Worm (Caenorhabditis elegans) whole organism, young adult: ENCODE measurements around the gene T22D1.17.

Experiments used
- F52B5.7 ChIP-seq: sonication (generic microtip); optimal IDR thresholded peaks from 2 replicates; lab custom pipeline; 2016; ENCODE audit warnings: mild to moderate bottlenecking, missing genetic modification characterization, missing compliant biosample characterization
- T07F8.4 ChIP-seq: sonication (generic microtip); optimal IDR thresholded peaks from 2 replicates; lab custom pipeline; 2016; ENCODE audit warnings: mild to moderate bottlenecking, missing genetic modification characterization, moderate library complexity, missing compliant biosample characterization
- Y56A3A.18 ChIP-seq: fragments of 200-800 bp; sonication (Bioruptor generic); IDR thresholded peaks from 2 replicates; pipeline ENCODE4 v1.3.6; 2022; ENCODE audit warnings: missing genetic modification reagents, missing genetic modification characterization, missing compliant biosample characterization
- Y67H2A.10 ChIP-seq: fragments of 200-800 bp; sonication (Bioruptor generic); conservative IDR thresholded peaks from 2 replicates; pipeline ENCODE4 v1.3.6; 2022; ENCODE audit warnings: missing genetic modification reagents, missing genetic modification characterization, missing compliant biosample characterization
- ZK185.1 ChIP-seq: sonication (generic microtip); optimal IDR thresholded peaks from 2 replicates; lab custom pipeline; 2016; ENCODE audit warnings: mild to moderate bottlenecking, missing genetic modification characterization, missing compliant biosample characterization; ENCODE audit not compliant: poor library complexity, severe bottlenecking
- aptf-2 ChIP-seq: fragments of 200-800 bp; sonication (Bioruptor generic); conservative IDR thresholded peaks from 2 replicates; pipeline ENCODE4 v1.3.6; 2022; ENCODE audit warnings: missing genetic modification reagents, missing genetic modification characterization, missing compliant biosample characterization
- atf-7 ChIP-seq: sonication (generic microtip); optimal IDR thresholded peaks from 2 replicates; lab custom pipeline; 2017; ENCODE audit warnings: mild to moderate bottlenecking, missing genetic modification characterization, missing compliant biosample characterization
- athp-1 ChIP-seq: sonication (generic microtip); optimal IDR thresholded peaks from 2 replicates; lab custom pipeline; 2017; ENCODE audit warnings: mild to moderate bottlenecking, missing genetic modification characterization, missing compliant biosample characterization
- attf-5 ChIP-seq: fragments of 200-800 bp; sonication (Bioruptor generic); optimal IDR thresholded peaks from 2 replicates; lab custom pipeline; 2018; ENCODE audit warnings: mild to moderate bottlenecking, missing genetic modification characterization, missing compliant biosample characterization
- attf-6 ChIP-seq: fragments of 200-800 bp; sonication (Bioruptor generic); IDR thresholded peaks from 2 replicates; pipeline ENCODE4 v1.3.6; 2022; ENCODE audit warnings: missing genetic modification reagents, missing genetic modification characterization, missing compliant biosample characterization
- ccch-3 ChIP-seq: fragments of 200-800 bp; sonication (Bioruptor generic); optimal IDR thresholded peaks from 2 replicates; lab custom pipeline; 2018; ENCODE audit warnings: mild to moderate bottlenecking, missing genetic modification characterization, missing compliant biosample characterization
- cebp-1 ChIP-seq, 2 experiments: fragments of 200-800 bp in 1 of 2; sonication (Bioruptor generic) in 1 of 2; sonication (generic microtip) in 1 of 2; IDR thresholded peaks in 1 of 2; optimal IDR thresholded peaks in 1 of 2; 2 replicates each; pipeline versions ENCODE4 v1.3.6 to Lab custom; 2017 to 2022; ENCODE audit warnings: missing compliant biosample characterization in 2 of 2, missing genetic modification characterization in 2 of 2, mild to moderate bottlenecking in 1 of 2, missing genetic modification reagents in 1 of 2, moderate library complexity in 1 of 2
- ceh-100 ChIP-seq: fragments of 200-800 bp; sonication (Bioruptor generic); IDR thresholded peaks from 2 replicates; pipeline ENCODE4 v1.3.6; 2022; ENCODE audit warnings: missing genetic modification reagents, missing genetic modification characterization, missing compliant biosample characterization
- ceh-27 ChIP-seq: fragments of 200-800 bp; sonication (Bioruptor generic); optimal IDR thresholded peaks from 2 replicates; lab custom pipeline; 2018; ENCODE audit warnings: mild to moderate bottlenecking, missing genetic modification characterization, moderate library complexity, missing compliant biosample characterization
- chd-7 ChIP-seq: sonication (generic microtip); optimal IDR thresholded peaks from 2 replicates; lab custom pipeline; 2016; ENCODE audit warnings: mild to moderate bottlenecking, missing genetic modification characterization, moderate library complexity, missing compliant biosample characterization
- efl-1 ChIP-seq: fragments of 150-350 bp; optimal IDR thresholded peaks from 2 replicates; lab custom pipeline; 2014; ENCODE audit warnings: missing biosample characterization, missing genetic modification reagents, missing genetic modification characterization
- egl-18 ChIP-seq: fragments of 200-800 bp; sonication (Bioruptor generic); IDR thresholded peaks from 2 replicates; pipeline ENCODE4 v1.3.6; 2022; ENCODE audit warnings: missing genetic modification reagents, missing genetic modification characterization, missing compliant biosample characterization
- egl-44 ChIP-seq: fragments of 200-800 bp; sonication (Bioruptor generic); IDR thresholded peaks from 2 replicates; pipeline ENCODE4 v1.3.6; 2022; ENCODE audit warnings: missing genetic modification reagents, missing genetic modification characterization, missing compliant biosample characterization
- ets-4 ChIP-seq: fragments of 200-800 bp; sonication (Bioruptor generic); optimal IDR thresholded peaks from 2 replicates; lab custom pipeline; 2018; ENCODE audit warnings: mild to moderate bottlenecking, missing genetic modification characterization, missing compliant biosample characterization
- hlh-26 ChIP-seq: fragments of 200-800 bp; sonication (Bioruptor generic); conservative IDR thresholded peaks from 2 replicates; pipeline ENCODE4 v1.3.6; 2022; ENCODE audit warnings: missing genetic modification reagents, missing genetic modification characterization, missing compliant biosample characterization
- hrde-1 ChIP-seq: sonication (generic microtip); optimal IDR thresholded peaks from 2 replicates; lab custom pipeline; 2016; ENCODE audit warnings: missing genetic modification characterization, mild to moderate bottlenecking, missing compliant biosample characterization, moderate library complexity, missing genotype, missing genetic modification reagents, borderline replicate concordance
- hsf-1 ChIP-seq: fragments of 200-800 bp; sonication (Bioruptor generic); IDR thresholded peaks from 2 replicates; pipeline ENCODE4 v1.3.6; 2022; ENCODE audit warnings: missing genetic modification reagents, missing genetic modification characterization, missing compliant biosample characterization
- let-607 ChIP-seq, 2 experiments: fragments of 200-800 bp in 1 of 2; sonication (Bioruptor generic) in 1 of 2; sonication (generic microtip) in 1 of 2; optimal IDR thresholded peaks; 2 replicates each; lab custom pipeline; 2016 to 2018; ENCODE audit warnings: mild to moderate bottlenecking in 2 of 2, missing compliant biosample characterization in 2 of 2, missing genetic modification characterization in 2 of 2, moderate library complexity in 2 of 2, missing genotype in 1 of 2
- lin-26 ChIP-seq: fragments of 200-800 bp; sonication (Bioruptor generic); IDR thresholded peaks from 2 replicates; pipeline ENCODE4 v1.3.6; 2022; ENCODE audit warnings: missing genetic modification reagents, missing genetic modification characterization, missing compliant biosample characterization
- lin-35 ChIP-seq, 3 experiments: fragments of 150-350 bp in 2 of 3; sonication (generic microtip) in 1 of 3; optimal IDR thresholded peaks; 2 replicates each; lab custom pipeline; 2014 to 2018; ENCODE audit warnings: missing biosample characterization in 3 of 3, missing genetic modification characterization in 3 of 3, missing genetic modification reagents in 3 of 3
- lin-54 ChIP-seq: fragments of 200-800 bp; sonication (Bioruptor generic); optimal IDR thresholded peaks from 2 replicates; lab custom pipeline; 2018; ENCODE audit warnings: mild to moderate bottlenecking, missing genetic modification characterization, missing compliant biosample characterization
- lir-1 ChIP-seq: fragments of 200-800 bp; sonication (Bioruptor generic); conservative IDR thresholded peaks from 2 replicates; pipeline ENCODE4 v1.3.6; 2022; ENCODE audit warnings: missing genetic modification reagents, missing genetic modification characterization, missing compliant biosample characterization
- mcd-1 ChIP-seq: fragments of 200-800 bp; sonication (Bioruptor generic); IDR thresholded peaks from 2 replicates; pipeline ENCODE4 v1.3.6; 2022; ENCODE audit warnings: missing genetic modification reagents, missing genetic modification characterization, missing compliant biosample characterization
- mel-28 ChIP-seq: sonication (generic microtip); optimal IDR thresholded peaks from 2 replicates; lab custom pipeline; 2016; ENCODE audit warnings: borderline replicate concordance, mild to moderate bottlenecking, missing genetic modification characterization, missing compliant biosample characterization
- nfya-2 ChIP-seq: fragments of 200-800 bp; sonication (Bioruptor generic); IDR thresholded peaks from 2 replicates; pipeline ENCODE4 v1.3.6; 2022; ENCODE audit warnings: missing genetic modification reagents, missing genetic modification characterization, missing compliant biosample characterization
- nfyb-1 ChIP-seq: fragments of 200-800 bp; sonication (Bioruptor generic); IDR thresholded peaks from 2 replicates; pipeline ENCODE4 v1.3.6; 2022; ENCODE audit warnings: missing genetic modification reagents, missing genetic modification characterization, missing compliant biosample characterization
- nhr-179 ChIP-seq: sonication (generic microtip); optimal IDR thresholded peaks from 2 replicates; lab custom pipeline; 2016; ENCODE audit warnings: mild to moderate bottlenecking, missing genetic modification characterization, missing compliant biosample characterization
- nhr-27 ChIP-seq: fragments of 200-800 bp; sonication (Bioruptor generic); optimal IDR thresholded peaks from 2 replicates; lab custom pipeline; 2018; ENCODE audit warnings: mild to moderate bottlenecking, missing genetic modification characterization, moderate library complexity, missing compliant biosample characterization
- nhr-80 ChIP-seq: sonication (generic microtip); optimal IDR thresholded peaks from 2 replicates; lab custom pipeline; 2016; ENCODE audit warnings: missing genetic modification characterization, missing compliant biosample characterization
- rec-8 ChIP-seq, 2 experiments: sonication (generic microtip); optimal IDR thresholded peaks; 2 replicates each; lab custom pipeline; 2016; ENCODE audit warnings: mild to moderate bottlenecking in 2 of 2, missing genetic modification characterization in 2 of 2, missing genetic modification reagents in 2 of 2, missing genotype in 2 of 2, missing biosample characterization in 1 of 2, missing compliant biosample characterization in 1 of 2, moderate library complexity in 1 of 2
- snpc-1.3 ChIP-seq: sonication (generic microtip); optimal IDR thresholded peaks from 2 replicates; lab custom pipeline; 2017; ENCODE audit warnings: missing genetic modification characterization, mild to moderate bottlenecking, missing compliant biosample characterization, antibody characterized with exemption, moderate library complexity, missing genotype, missing genetic modification reagents; ENCODE audit not compliant: insufficient read depth
- snpc-3.4 ChIP-seq: sonication (generic microtip); optimal IDR thresholded peaks from 2 replicates; lab custom pipeline; 2017; ENCODE audit warnings: missing genetic modification characterization, mild to moderate bottlenecking, missing compliant biosample characterization, antibody characterized with exemption, moderate library complexity, missing genotype, missing genetic modification reagents
- tbp1 ChIP-seq: fragments of 200-800 bp; sonication (Bioruptor generic); optimal IDR thresholded peaks from 2 replicates; lab custom pipeline; 2018; ENCODE audit warnings: mild to moderate bottlenecking, missing genetic modification characterization, missing compliant biosample characterization
- tbx-9 ChIP-seq: sonication (generic microtip); optimal IDR thresholded peaks from 2 replicates; lab custom pipeline; 2016; ENCODE audit warnings: borderline replicate concordance, missing genetic modification characterization, inconsistent platforms, missing compliant biosample characterization
- unc-62 ChIP-seq: fragments of 150-350 bp; optimal IDR thresholded peaks from 2 replicates; lab custom pipeline; 2014; ENCODE audit warnings: missing biosample characterization, missing genetic modification reagents, missing genetic modification characterization
- zfh-2 ChIP-seq: fragments of 200-800 bp; sonication (Bioruptor generic); conservative IDR thresholded peaks from 2 replicates; pipeline ENCODE4 v1.3.6; 2022; ENCODE audit warnings: missing genetic modification reagents, missing genetic modification characterization, missing compliant biosample characterization
- ztf-22 ChIP-seq: fragments of 200-800 bp; sonication (Bioruptor generic); optimal IDR thresholded peaks from 2 replicates; lab custom pipeline; 2018; ENCODE audit warnings: mild to moderate bottlenecking, missing genetic modification characterization, moderate library complexity, missing compliant biosample characterization
- ztf-25 ChIP-seq: fragments of 200-800 bp; sonication (Bioruptor generic); IDR thresholded peaks from 2 replicates; pipeline ENCODE4 v1.3.6; 2022; ENCODE audit warnings: missing genetic modification reagents, missing genetic modification characterization, missing compliant biosample characterization
- ztf-3 ChIP-seq: fragments of 200-800 bp; sonication (Bioruptor generic); optimal IDR thresholded peaks from 2 replicates; lab custom pipeline; 2018; ENCODE audit warnings: mild to moderate bottlenecking, missing genetic modification characterization, missing compliant biosample characterization

T22D1.17 gene

DNA sequence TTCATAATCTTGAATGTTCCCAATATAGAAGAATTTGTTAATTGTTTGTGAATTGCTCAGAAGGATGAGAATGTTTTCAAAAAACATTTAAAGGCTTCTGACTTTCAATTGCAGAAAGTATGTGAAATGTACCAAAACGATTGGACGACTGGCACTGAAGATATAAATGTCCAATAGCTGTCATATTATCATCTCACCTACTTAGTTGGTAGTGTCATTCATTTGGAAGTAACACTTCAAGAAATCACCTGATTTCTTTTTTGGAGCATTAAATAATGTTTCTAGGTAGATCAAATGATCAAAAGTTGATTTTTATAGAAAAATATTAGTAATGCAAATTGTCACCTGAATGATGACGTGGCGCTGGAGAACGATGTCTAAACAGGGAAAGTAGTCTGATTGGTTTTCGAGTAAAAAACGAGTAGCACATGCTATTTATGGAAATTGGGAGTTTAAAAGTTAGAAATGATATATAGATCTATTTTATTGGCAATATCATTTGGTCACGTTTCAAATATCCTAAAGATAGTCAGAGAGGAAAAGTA, 26.1 kb upstream of the T22D1.17 start:
- no peak for TF ChIP-seq F52B5.7 (tag; lab: Kevin White, UChicago)
- peak; percentile 50 for TF ChIP-seq nhr-80 (tag; lab: Kevin White, UChicago)

DNA sequence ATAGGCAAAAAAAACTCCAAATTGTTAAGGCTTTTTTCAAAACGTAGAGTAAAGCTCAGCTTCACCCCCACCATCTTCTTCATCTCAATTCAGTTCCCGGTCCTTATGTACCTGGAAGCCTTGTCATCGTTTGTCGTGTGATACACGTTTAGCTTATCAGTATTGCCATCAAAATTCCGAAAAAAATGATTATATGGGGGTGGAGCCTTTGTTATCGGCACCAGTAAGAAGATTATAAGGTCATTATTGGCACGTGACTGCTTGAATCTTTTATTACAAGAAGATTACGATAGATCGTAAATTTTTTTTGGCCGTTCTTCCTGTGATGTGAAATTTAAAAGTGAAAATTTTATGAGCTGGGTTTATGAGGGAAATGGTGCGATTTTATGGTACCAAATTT, 25.4 kb upstream of the T22D1.17 start:
- TF ChIP-seq rec-8 (tag; optimal IDR thresholded peaks at IDR 0.05; lab: Kevin White, UChicago) (no peak), nhr-179 (tag; lab: Kevin White, UChicago) (no peak), attf-5 (GFP tag; lab: Kevin White, UChicago) (no peak), ceh-100 (GFP tag; lab: Robert Waterston, UW) (no peak), hlh-26 (GFP tag; lab: Robert Waterston, UW) (no peak), aptf-2 (GFP tag; lab: Robert Waterston, UW) (no peak), tbx-9 (tag; lab: Kevin White, UChicago) (no peak), zfh-2 (GFP tag; lab: Robert Waterston, UW) (no peak), ccch-3 (GFP tag; lab: Kevin White, UChicago) (no peak), T07F8.4 (no peak), ceh-27 (GFP tag; lab: Kevin White, UChicago) (no peak), ets-4 (GFP tag; lab: Kevin White, UChicago) (peak; percentile 49), let-607 (tag; optimal IDR thresholded peaks at IDR 0.05; lab: Kevin White, UChicago) (peak in 1 of 2 experiments; percentile 55), Y56A3A.18 (0 out of 2 replicates have a peak, but pooled peaks have one; percentile 42), ztf-22 (GFP tag; lab: Kevin White, UChicago) (peak; percentile 75), Y67H2A.10 (GFP tag; lab: Robert Waterston, UW) (no peak), egl-44 (0 out of 2 replicates have a peak, but pooled peaks have one; percentile 13), nfya-2 (GFP tag; lab: Robert Waterston, UW) (no peak), chd-7 (tag; lab: Kevin White, UChicago) (no peak), atf-7 (tag; lab: Kevin White, UChicago) (peak; percentile 71), nfyb-1 (0 out of 2 replicates have a peak, but pooled peaks have one; percentile 47), hsf-1 (GFP tag; lab: Robert Waterston, UW) (no peak), ztf-3 (GFP tag; lab: Kevin White, UChicago) (no peak), snpc-1.3 (no peak), unc-62 (GFP tag; lab: Kevin White, UChicago) (peak; percentile 16), lin-54 (GFP tag; lab: Kevin White, UChicago) (no peak), ZK185.1 (no peak), ztf-25 (GFP tag; lab: Robert Waterston, UW) (no peak), nhr-27 (tag; lab: Kevin White, UChicago) (no peak), attf-6 (no peak), mel-28 (no peak), efl-1 (GFP tag; lab: Kevin White, UChicago) (no peak), lir-1 (GFP tag; lab: Robert Waterston, UW) (no peak), egl-18 (GFP tag; lab: Robert Waterston, UW) (no peak), snpc-3.4 (no peak), tbp1 (GFP tag; lab: Kevin White, UChicago) (peak; percentile 17), lin-26 (GFP tag; lab: Robert Waterston, UW) (no peak), mcd-1 (GFP tag; lab: Robert Waterston, UW) (no peak), athp-1 (tag; lab: Kevin White, UChicago) (no peak), cebp-1 (GFP tag; IDR thresholded peaks at IDR 0.05; lab: Robert Waterston, UW) (no peak), cebp-1 (tag; optimal IDR thresholded peaks at IDR 0.05; lab: Kevin White, UChicago) (peak; percentile 27), lin-35 (GFP tag; optimal IDR thresholded peaks at IDR 0.05; lab: Kevin White, UChicago) (no peak), hrde-1 (tag; lab: Kevin White, UChicago) (no peak)
